Fruit fly (Drosophila melanogaster) whole organism, embryonic: Measurements from ENCODE around the gene CG4594.

Source experiments
- B-H1 ChIP-seq: fragments of 200-800 bp; sonication (Bioruptor generic); IDR thresholded peaks from 3 replicates; pipeline ENCODE4 v1.3.6; 2022; ENCODE audit warnings: missing biosample characterization, missing genetic modification characterization
- CG10209 ChIP-seq: fragments of 200-800 bp; sonication (Bioruptor generic); optimal IDR thresholded peaks from 3 replicates; lab custom pipeline; 2017; ENCODE audit warnings: missing biosample characterization, mild to moderate bottlenecking, missing genetic modification characterization, missing genetic modification reagents
- CG10321 ChIP-seq: fragments of 200-800 bp; sonication (Bioruptor generic); IDR thresholded peaks from 2 replicates; pipeline ENCODE4 v1.3.6; 2022; ENCODE audit warnings: missing biosample characterization, missing genetic modification characterization
- CG10431 ChIP-seq: fragments of 200-800 bp; sonication (Bioruptor generic); optimal IDR thresholded peaks from 3 replicates; lab custom pipeline; 2018; ENCODE audit warnings: missing biosample characterization, mild to moderate bottlenecking, missing genetic modification characterization
- CG12769 ChIP-seq: fragments of 200-800 bp; sonication (Bioruptor generic); optimal IDR thresholded peaks from 2 replicates; lab custom pipeline; 2019; ENCODE audit warnings: missing biosample characterization, mild to moderate bottlenecking, missing genetic modification characterization, moderate library complexity
- CG13894 ChIP-seq: fragments of 200-800 bp; sonication (Bioruptor generic); optimal IDR thresholded peaks from 3 replicates; lab custom pipeline; 2018; ENCODE audit warnings: missing biosample characterization, mild to moderate bottlenecking, missing genetic modification characterization, moderate library complexity
- CG14441 ChIP-seq: fragments of 200-800 bp; sonication (Bioruptor generic); IDR thresholded peaks from 2 replicates; pipeline ENCODE4 v1.3.6; 2022; ENCODE audit warnings: missing biosample characterization, missing genetic modification characterization
- CG16863 ChIP-seq: fragments of 200-800 bp; sonication (Bioruptor generic); optimal IDR thresholded peaks from 3 replicates; lab custom pipeline; 2016; ENCODE audit warnings: missing biosample characterization, missing genetic modification characterization
- CG17328 ChIP-seq: fragments of 200-800 bp; sonication (Bioruptor generic); IDR thresholded peaks from 2 replicates; pipeline ENCODE4 v1.3.6; 2022; ENCODE audit warnings: missing biosample characterization, missing genetic modification characterization
- CG2678 ChIP-seq: fragments of 200-800 bp; sonication (Bioruptor generic); optimal IDR thresholded peaks from 3 replicates; lab custom pipeline; 2019; ENCODE audit warnings: missing biosample characterization, mild to moderate bottlenecking, missing genetic modification characterization, moderate library complexity
- CG30020 ChIP-seq: fragments of 200-800 bp; optimal IDR thresholded peaks from 2 replicates; lab custom pipeline; 2019; ENCODE audit warnings: missing biosample characterization, mild to moderate bottlenecking, missing genetic modification characterization, moderate library complexity
- CG4820 ChIP-seq: fragments of 200-800 bp; sonication (Bioruptor generic); optimal IDR thresholded peaks from 3 replicates; lab custom pipeline; 2016; ENCODE audit warnings: missing biosample characterization, missing genetic modification characterization
- CG7357 ChIP-seq: fragments of 200-800 bp; sonication (Bioruptor generic); IDR thresholded peaks from 3 replicates; pipeline ENCODE4 v1.3.6; 2022; ENCODE audit warnings: missing biosample characterization, missing genetic modification characterization
- CG8281 ChIP-seq: fragments of 200-800 bp; sonication (Bioruptor generic); optimal IDR thresholded peaks from 2 replicates; lab custom pipeline; 2018; ENCODE audit warnings: missing biosample characterization, mild to moderate bottlenecking, missing genetic modification characterization, moderate library complexity
- CHES-1-like ChIP-seq: fragments of 200-800 bp; sonication (Bioruptor generic); optimal IDR thresholded peaks from 2 replicates; lab custom pipeline; 2016; ENCODE audit warnings: missing biosample characterization, missing genetic modification characterization
- Dref ChIP-seq: fragments of 200-800 bp; sonication (Bioruptor generic); IDR thresholded peaks from 2 replicates; pipeline ENCODE4 v1.3.6; 2022; ENCODE audit warnings: missing biosample characterization, missing genetic modification characterization
- HLHmδ ChIP-seq: fragments of 200-800 bp; sonication (Bioruptor generic); optimal IDR thresholded peaks from 2 replicates; lab custom pipeline; 2018; ENCODE audit warnings: missing biosample characterization, mild to moderate bottlenecking, missing genetic modification characterization, moderate library complexity
- Hr39 ChIP-seq: fragments of >200 bp; optimal IDR thresholded peaks from 2 replicates; lab custom pipeline; 2017
- Hr51 ChIP-seq, 2 experiments: fragments of 200-800 bp; sonication (Bioruptor generic); optimal IDR thresholded peaks; 2 replicates in 1 of 2; 3 replicates in 1 of 2; lab custom pipeline; 2016 to 2018; ENCODE audit warnings: missing biosample characterization in 2 of 2, missing genetic modification characterization in 2 of 2, mild to moderate bottlenecking in 1 of 2, moderate library complexity in 1 of 2
- Hr78 ChIP-seq, 2 experiments: fragments of 200-800 bp in 1 of 2; fragments of >200 bp in 1 of 2; sonication (Bioruptor generic) in 1 of 2; optimal IDR thresholded peaks; 2 replicates each; lab custom pipeline; 2017 to 2019; ENCODE audit warnings: missing biosample characterization in 2 of 2, missing genetic modification characterization in 2 of 2, mild to moderate bottlenecking in 1 of 2, moderate library complexity in 1 of 2
- Hsf ChIP-seq: fragments of 200-800 bp; sonication (Bioruptor generic); optimal IDR thresholded peaks from 3 replicates; lab custom pipeline; 2016; ENCODE audit warnings: missing biosample characterization, missing genetic modification characterization
- Med ChIP-seq: fragments of 200-800 bp; sonication (Bioruptor generic); peaks from one replicate; lab custom pipeline; 2016; ENCODE audit warnings: missing biosample characterization, missing genetic modification characterization, mild to moderate bottlenecking, inconsistent platforms, moderate library complexity
- NC2α ChIP-seq: fragments of 200-800 bp; sonication (Bioruptor generic); optimal IDR thresholded peaks from 2 replicates; lab custom pipeline; 2016; ENCODE audit warnings: missing biosample characterization, missing genetic modification characterization
- Opbp ChIP-seq: fragments of 200-800 bp; sonication (Bioruptor generic); IDR thresholded peaks from 3 replicates; pipeline ENCODE4 v1.3.6; 2022; ENCODE audit warnings: missing biosample characterization, missing genetic modification characterization; ENCODE audit not compliant: partially characterized antibody
- Poxn ChIP-seq: fragments of 200-800 bp; sonication (Bioruptor generic); IDR thresholded peaks from 2 replicates; pipeline ENCODE4 v1.3.6; 2022; ENCODE audit warnings: missing biosample characterization, missing genetic modification characterization
- Ravus ChIP-seq: fragments of 200-800 bp; sonication (Bioruptor generic); IDR thresholded peaks from 2 replicates; pipeline ENCODE4 v1.3.6; 2022; ENCODE audit warnings: missing biosample characterization, missing genetic modification characterization
- Stat92E ChIP-seq, 3 experiments: fragments of >200 bp in 2 of 3; fragments of 200-800 bp in 1 of 3; sonication (Bioruptor generic) in 1 of 3; optimal IDR thresholded peaks; 2 replicates each; lab custom pipeline; 2017 to 2019; ENCODE audit warnings: missing biosample characterization in 3 of 3, missing genetic modification characterization in 3 of 3, mild to moderate bottlenecking in 1 of 3, moderate library complexity in 1 of 3
- amos ChIP-seq: fragments of 200-800 bp; sonication (Bioruptor generic); IDR thresholded peaks from 2 replicates; pipeline ENCODE4 v1.3.6; 2022; ENCODE audit warnings: missing biosample characterization, missing genetic modification characterization; ENCODE audit not compliant: partially characterized antibody
- chinmo ChIP-seq: fragments of 200-800 bp; sonication (Bioruptor generic); IDR thresholded peaks from 4 replicates; pipeline ENCODE4 v1.3.6; 2022; ENCODE audit warnings: missing biosample characterization, missing genetic modification characterization; ENCODE audit not compliant: partially characterized antibody
- croc ChIP-seq: fragments of 200-800 bp; sonication (Bioruptor generic); conservative IDR thresholded peaks from 3 replicates; pipeline ENCODE4 v1.3.6; 2022; ENCODE audit warnings: missing biosample characterization, missing genetic modification characterization
- da ChIP-seq: fragments of 200-800 bp; sonication (Bioruptor generic); optimal IDR thresholded peaks from 2 replicates; lab custom pipeline; 2016; ENCODE audit warnings: missing biosample characterization, missing genetic modification characterization
- danr ChIP-seq: fragments of 200-800 bp; sonication (Bioruptor generic); IDR thresholded peaks from 2 replicates; pipeline ENCODE4 v1.3.6; 2022; ENCODE audit warnings: missing biosample characterization, missing genetic modification characterization
- dmrt11E ChIP-seq: fragments of 200-800 bp; sonication (Bioruptor generic); optimal IDR thresholded peaks from 3 replicates; lab custom pipeline; 2018; ENCODE audit warnings: missing biosample characterization, mild to moderate bottlenecking, missing genetic modification characterization, moderate library complexity
- esg ChIP-seq: fragments of 200-800 bp; sonication (Bioruptor generic); conservative IDR thresholded peaks from 2 replicates; pipeline ENCODE4 v1.3.6; 2022; ENCODE audit warnings: missing biosample characterization, missing genetic modification characterization
- fd64A ChIP-seq: fragments of 200-800 bp; sonication (Bioruptor generic); optimal IDR thresholded peaks from 3 replicates; lab custom pipeline; 2018; ENCODE audit warnings: missing biosample characterization, mild to moderate bottlenecking, missing genetic modification characterization
- fd96Cb ChIP-seq: fragments of 200-800 bp; sonication (Bioruptor generic); optimal IDR thresholded peaks from 2 replicates; lab custom pipeline; 2018; ENCODE audit warnings: missing biosample characterization, mild to moderate bottlenecking, missing genetic modification characterization, moderate library complexity
- inv ChIP-seq: fragments of 200-800 bp; sonication (Bioruptor generic); IDR thresholded peaks from 2 replicates; pipeline ENCODE4 v1.3.6; 2022; ENCODE audit warnings: missing biosample characterization, missing genetic modification characterization; ENCODE audit not compliant: partially characterized antibody
- jumu ChIP-seq: fragments of 200-800 bp; sonication (Bioruptor generic); optimal IDR thresholded peaks from 3 replicates; lab custom pipeline; 2016; ENCODE audit warnings: missing biosample characterization, missing genetic modification characterization
- luna ChIP-seq: fragments of 200-800 bp; sonication (Bioruptor generic); optimal IDR thresholded peaks from 2 replicates; lab custom pipeline; 2016; ENCODE audit warnings: missing biosample characterization, missing genetic modification characterization
- mirr ChIP-seq: fragments of 200-800 bp; sonication (Bioruptor generic); optimal IDR thresholded peaks from 3 replicates; lab custom pipeline; 2018; ENCODE audit warnings: missing biosample characterization, mild to moderate bottlenecking, missing genetic modification characterization
- oc ChIP-seq: fragments of 200-800 bp; sonication (Bioruptor generic); optimal IDR thresholded peaks from 2 replicates; lab custom pipeline; 2018; ENCODE audit warnings: missing biosample characterization, mild to moderate bottlenecking, missing genetic modification characterization, moderate library complexity
- pb ChIP-seq: fragments of 200-800 bp; sonication (Bioruptor generic); optimal IDR thresholded peaks from 3 replicates; lab custom pipeline; 2016; ENCODE audit warnings: missing biosample characterization, missing genetic modification characterization
- pzg ChIP-seq: fragments of 200-800 bp; sonication (Bioruptor generic); optimal IDR thresholded peaks from 3 replicates; lab custom pipeline; 2018; ENCODE audit warnings: missing biosample characterization, mild to moderate bottlenecking, missing genetic modification characterization, moderate library complexity
- ranshi ChIP-seq: fragments of 200-800 bp; sonication (Bioruptor generic); IDR thresholded peaks from 2 replicates; pipeline ENCODE4 v1.3.6; 2022; ENCODE audit warnings: missing biosample characterization, missing genetic modification characterization
- slou ChIP-seq: fragments of 200-800 bp; sonication (Bioruptor generic); optimal IDR thresholded peaks from 3 replicates; lab custom pipeline; 2016; ENCODE audit warnings: missing biosample characterization, missing genetic modification characterization
- slp2 ChIP-seq: fragments of 200-800 bp; sonication (Bioruptor generic); optimal IDR thresholded peaks from 2 replicates; lab custom pipeline; 2016; ENCODE audit warnings: missing biosample characterization, missing genetic modification characterization
- tll ChIP-seq, 2 experiments: fragments of 200-800 bp in 1 of 2; fragments of >200 bp in 1 of 2; sonication (Bioruptor generic) in 1 of 2; optimal IDR thresholded peaks; 2 replicates each; lab custom pipeline; 2017 to 2019; ENCODE audit warnings: missing biosample characterization in 2 of 2, missing genetic modification characterization in 2 of 2, mild to moderate bottlenecking in 1 of 2, moderate library complexity in 1 of 2
- twi ChIP-seq: fragments of 200-800 bp; optimal IDR thresholded peaks from 2 replicates; lab custom pipeline; 2019; ENCODE audit warnings: missing biosample characterization, mild to moderate bottlenecking, missing genetic modification characterization, moderate library complexity
- unpg ChIP-seq: fragments of 200-800 bp; sonication (Bioruptor generic); optimal IDR thresholded peaks from 3 replicates; lab custom pipeline; 2018; ENCODE audit warnings: missing biosample characterization, mild to moderate bottlenecking, missing genetic modification characterization, moderate library complexity
- usp ChIP-seq: fragments of >200 bp; optimal IDR thresholded peaks from 2 replicates; lab custom pipeline; 2017; ENCODE audit warnings: missing biosample characterization, missing genetic modification characterization
- yki ChIP-seq: fragments of >200 bp; optimal IDR thresholded peaks from 3 replicates; lab custom pipeline; 2018

Gene CG4594

DNA sequence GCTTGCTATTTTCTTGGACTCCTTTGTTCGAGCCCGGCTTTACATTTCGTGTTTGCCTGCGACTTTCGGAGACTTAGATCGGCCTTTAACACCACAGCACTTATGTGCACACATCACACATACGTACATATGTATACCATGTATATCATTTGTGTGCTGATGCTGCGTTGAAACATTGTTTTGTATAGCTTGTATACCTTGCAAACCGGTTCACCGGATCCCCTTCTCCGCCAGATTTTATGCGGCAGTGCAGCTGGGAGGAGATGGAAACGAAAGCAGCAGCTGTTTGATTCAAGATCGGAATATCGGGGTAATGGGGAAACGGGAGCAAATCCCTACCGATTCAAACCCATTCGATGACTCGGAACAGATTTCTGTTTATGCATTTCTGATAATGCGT is 26.1 kb downstream of the CG4594 start (continued):
- TF ChIP-seq Ravus (GFP tag; lab: Robert Waterston, UW): no peak
- TF ChIP-seq NC2α (GFP tag; lab: Kevin White, UChicago): no peak
- no peak for TF ChIP-seq jumu (GFP tag; lab: Kevin White, UChicago)
- TF ChIP-seq CG2678 (tag; lab: Kevin White, UChicago): no peak
- TF ChIP-seq CG12769 (tag; lab: Kevin White, UChicago): peak; percentile 16
- no peak for TF ChIP-seq twi (tag; lab: Kevin White, UChicago)
- TF ChIP-seq CG10209 (GFP tag; lab: Kevin White, UChicago): no peak
- TF ChIP-seq CG16863 (GFP tag; lab: Kevin White, UChicago): no peak
- TF ChIP-seq Hr78 (GFP tag; optimal IDR thresholded peaks at IDR 0.05; lab: Kevin White, UChicago): peak in 1 of 2 experiments; percentile 35
- no peak for TF ChIP-seq CG4820 (GFP tag; lab: Kevin White, UChicago)
- TF ChIP-seq CG10321 (GFP tag; lab: Robert Waterston, UW): no peak
- TF ChIP-seq CG7357 (GFP tag; lab: Robert Waterston, UW): no peak
- TF ChIP-seq CG14441 (GFP tag; lab: Robert Waterston, UW): no peak
- no peak for TF ChIP-seq HLHmδ (GFP tag; lab: Kevin White, UChicago)
- no peak for TF ChIP-seq Hr51 (GFP tag; optimal IDR thresholded peaks at IDR 0.05; lab: Kevin White, UChicago)
- TF ChIP-seq inv (GFP tag; lab: Robert Waterston, UW): no peak
- peak; percentile 24; the same call in 1 of the 2 replicates for TF ChIP-seq ranshi (GFP tag; lab: Robert Waterston, UW)
- peak; percentile 19 for TF ChIP-seq oc
- peak; percentile 74 for TF ChIP-seq Med (GFP tag; lab: Kevin White, UChicago)
- peak in 1 of 3 experiments; percentile 49 for TF ChIP-seq Stat92E (GFP tag; optimal IDR thresholded peaks at IDR 0.05; lab: Kevin White, UChicago)
- TF ChIP-seq esg: no peak
- no peak for TF ChIP-seq slou (GFP tag; lab: Kevin White, UChicago)
- no peak for TF ChIP-seq slp2 (GFP tag; lab: Kevin White, UChicago)
- TF ChIP-seq pzg (GFP tag; lab: Kevin White, UChicago): no peak
- TF ChIP-seq fd96Cb (tag; lab: Kevin White, UChicago): no peak
- TF ChIP-seq CG8281: no peak
- no peak for TF ChIP-seq Dref (GFP tag; lab: Robert Waterston, UW)
- no peak for TF ChIP-seq CHES-1-like
- TF ChIP-seq usp (GFP tag; lab: Kevin White, UChicago): no peak

dm6 chr2L:9947265-9947664 is 27.3 kb downstream of the CG4594 start, which contains the start of gene CG5853:
CG5853 (minus strand) TSS chr2L:9947648.
- no peak for TF ChIP-seq croc (GFP tag; lab: Robert Waterston, UW)
- no peak for TF ChIP-seq unpg (GFP tag; lab: Kevin White, UChicago)
- no peak for TF ChIP-seq danr
- TF ChIP-seq Poxn (GFP tag; lab: Robert Waterston, UW): no peak
- peak; percentile 87; the same call in 3 of the 4 replicates for TF ChIP-seq chinmo
- TF ChIP-seq da (GFP tag; lab: Kevin White, UChicago): no peak
- no peak for TF ChIP-seq CG17328
- no peak for TF ChIP-seq B-H1 (GFP tag; lab: Robert Waterston, UW)
- peak; percentile 83 for TF ChIP-seq CG13894 (tag; lab: Kevin White, UChicago)
- TF ChIP-seq tll (GFP tag; optimal IDR thresholded peaks at IDR 0.05; lab: Kevin White, UChicago): no peak
- TF ChIP-seq fd64A (GFP tag; lab: Kevin White, UChicago): no peak
- TF ChIP-seq luna (GFP tag; lab: Kevin White, UChicago): no peak
- TF ChIP-seq mirr (GFP tag; lab: Kevin White, UChicago): peak; percentile 84
- no peak for TF ChIP-seq CG30020 (tag; lab: Kevin White, UChicago)
- no peak for TF ChIP-seq yki (lab: Kevin White, UChicago)
- no peak; the same call in 1 of the 2 replicates for TF ChIP-seq amos (GFP tag; lab: Robert Waterston, UW)
- no peak for TF ChIP-seq Hsf
- TF ChIP-seq Hr39: no peak
- TF ChIP-seq dmrt11E: no peak
- TF ChIP-seq Opbp (GFP tag; lab: Robert Waterston, UW): 0 out of 3 replicates have a peak, but pooled peaks have one; percentile 7
- peak; percentile 1 for TF ChIP-seq pb (GFP tag; lab: Kevin White, UChicago)
- no peak for TF ChIP-seq CG10431 (GFP tag; lab: Kevin White, UChicago)
